Fruit fly (Drosophila melanogaster) whole organism, larva: ENCODE results near the gene LSm7.

ENCODE experiments used
- noc ChIP-seq: fragments of 200-800 bp; sonication (Bioruptor generic); optimal IDR thresholded peaks from 3 replicates; lab custom pipeline; 2019; ENCODE audit warnings: missing biosample characterization, mild to moderate bottlenecking, missing genetic modification characterization, moderate library complexity

LSm7 gene

dm6 chr2L:16743055-16743805 lies at the start of gene LSm7, which contains the start of gene BuGZ:
Gene LSm7, minus strand, starts transcription at chr2L:16743100.
Gene BuGZ, plus strand, starts transcription at chr2L:16743405.
- no peak for TF ChIP-seq noc

- TF ChIP-seq noc = no peak
Observed at dm6 chr2L:16791345-16791744, 48.4 kb upstream of the LSm7 start, which contains the start of gene CG17928. Gene CG17928, plus strand, starts transcription at chr2L:16791568.

dm6 chr2L:16790671-16791270 lies 47.9 kb upstream of the LSm7 start, which contains the start of gene Cyt-b5-r:
Gene Cyt-b5-r, minus strand, starts transcription at chr2L:16790721.
- TF ChIP-seq noc = peak; percentile 16

- TF ChIP-seq noc = no peak
Observed at dm6 chr2L:16789880-16790279, 47.0 kb upstream of the LSm7 start.

dm6 chr2L:16788885-16789284 lies 46.0 kb upstream of the LSm7 start:
- no peak for TF ChIP-seq noc

- no peak for TF ChIP-seq noc
Observed at dm6 chr2L:16787548-16787947, 44.6 kb upstream of the LSm7 start.

- TF ChIP-seq noc = no peak
Observed at dm6 chr2L:16766070-16766752, 23.3 kb upstream of the LSm7 start, which contains the start of gene Mhc. Gene Mhc, plus strand, starts transcription at chr2L:16766566.

- TF ChIP-seq noc = no peak
Observed at dm6 chr2L:16764480-16764879, 21.6 kb upstream of the LSm7 start.

dm6 chr2L:16761891-16762290 lies 19.0 kb upstream of the LSm7 start:
- no peak for TF ChIP-seq noc

dm6 chr2L:16760504-16761417 lies 17.9 kb upstream of the LSm7 start, which contains the start of gene ppk17:
Gene ppk17, minus strand, starts transcription at chr2L:16760554.
- TF ChIP-seq noc = no peak

- TF ChIP-seq noc = no peak
Observed at dm6 chr2L:16754074-16754473, 11.2 kb upstream of the LSm7 start, which contains the start of gene yellow-b. Gene yellow-b, plus strand, starts transcription at chr2L:16754336.

dm6 chr2L:16752340-16752739 lies 9.4 kb upstream of the LSm7 start:
- TF ChIP-seq noc = no peak

dm6 chr2L:16747145-16747544 lies 4.2 kb upstream of the LSm7 start:
- TF ChIP-seq noc = no peak

dm6 chr2L:16738206-16738900 lies 4.5 kb downstream of the LSm7 start, which contains the start of the genes glu and ChLD3:
Gene glu, minus strand, starts transcription at chr2L:16738388.
Gene ChLD3, plus strand, starts transcription at chr2L:16738850.
- no peak for TF ChIP-seq noc

dm6 chr2L:16732338-16732892 lies 10.5 kb downstream of the LSm7 start, which contains the start of gene Nubp1:
Gene Nubp1, plus strand, starts transcription at chr2L:16732550.
- no peak for TF ChIP-seq noc
